Worm (Caenorhabditis elegans) whole organism, L4 larva: ENCODE results near the gene col-119.

ENCODE experiments used
- F26F4.8 ChIP-seq: fragments of 200-800 bp; sonication (Bioruptor generic); conservative IDR thresholded peaks from 2 replicates; pipeline ENCODE4 v1.3.6; 2022; ENCODE audit warnings: missing genetic modification characterization, missing compliant biosample characterization
- F37D6.2 ChIP-seq: sonication (generic microtip); optimal IDR thresholded peaks from 2 replicates; lab custom pipeline; 2016; ENCODE audit warnings: mild to moderate bottlenecking, missing genetic modification characterization, missing compliant biosample characterization
- F49E8.2 ChIP-seq: sonication (generic microtip); optimal IDR thresholded peaks from 2 replicates; lab custom pipeline; 2016; ENCODE audit warnings: missing compliant biosample characterization, mild to moderate bottlenecking, missing genetic modification characterization, borderline replicate concordance
- R02D3.7 ChIP-seq: fragments of 150-350 bp; sonication (generic microtip); optimal IDR thresholded peaks from 3 replicates; lab custom pipeline; 2014; ENCODE audit warnings: missing biosample characterization, missing genetic modification characterization
- T20F7.1 ChIP-seq: fragments of 200-800 bp; sonication (Bioruptor generic); optimal IDR thresholded peaks from 2 replicates; lab custom pipeline; 2018; ENCODE audit warnings: mild to moderate bottlenecking, missing genetic modification characterization, missing compliant biosample characterization
- Y105C5A.15 ChIP-seq: fragments of 200-800 bp; sonication (Bioruptor generic); IDR thresholded peaks from 2 replicates; pipeline ENCODE4 v1.3.6; 2022; ENCODE audit warnings: missing genetic modification characterization, missing compliant biosample characterization
- Y5F2A.4 ChIP-seq: fragments of 200-800 bp; sonication (Bioruptor generic); optimal IDR thresholded peaks from 2 replicates; lab custom pipeline; 2018; ENCODE audit warnings: mild to moderate bottlenecking, missing genetic modification characterization, missing compliant biosample characterization
- Y75B8A.6 ChIP-seq: fragments of 200-800 bp; sonication (Bioruptor generic); IDR thresholded peaks from 2 replicates; pipeline ENCODE4 v1.3.6; 2022; ENCODE audit warnings: missing genetic modification reagents, missing genetic modification characterization, missing compliant biosample characterization
- aha-1 ChIP-seq: fragments of 150-350 bp; peaks from one replicate; lab custom pipeline; 2014; ENCODE audit warnings: missing biosample characterization, missing genetic modification characterization
- aly-2 ChIP-seq: sonication (generic microtip); optimal IDR thresholded peaks from 2 replicates; lab custom pipeline; 2018; ENCODE audit warnings: missing biosample characterization, missing genetic modification characterization
- arid-1 ChIP-seq: fragments of 200-800 bp; sonication (Bioruptor generic); conservative IDR thresholded peaks from 2 replicates; pipeline ENCODE4 v1.3.6; 2022; ENCODE audit warnings: missing genetic modification reagents, missing genetic modification characterization, missing compliant biosample characterization
- attf-4 ChIP-seq: sonication (generic microtip); optimal IDR thresholded peaks from 3 replicates; lab custom pipeline; 2017; ENCODE audit warnings: missing biosample characterization, missing genetic modification characterization
- ceh-20 ChIP-seq: fragments of 200-800 bp; sonication (Bioruptor generic); IDR thresholded peaks from 2 replicates; pipeline ENCODE4 v1.3.6; 2022; ENCODE audit warnings: missing genetic modification reagents, missing genetic modification characterization, missing compliant biosample characterization
- ceh-44 ChIP-seq: fragments of 200-800 bp; sonication (Bioruptor generic); IDR thresholded peaks from 2 replicates; pipeline ENCODE4 v1.3.6; 2022; ENCODE audit warnings: missing genetic modification reagents, missing genetic modification characterization, missing compliant biosample characterization
- ceh-82 ChIP-seq: sonication (generic microtip); optimal IDR thresholded peaks from 2 replicates; lab custom pipeline; 2017; ENCODE audit warnings: missing biosample characterization, missing genetic modification characterization
- daf-12 ChIP-seq: fragments of 150-350 bp; optimal IDR thresholded peaks from 2 replicates; lab custom pipeline; 2014; ENCODE audit warnings: missing biosample characterization, missing genetic modification reagents, missing genetic modification characterization
- duxl-1 ChIP-seq: sonication (generic microtip); optimal IDR thresholded peaks from 2 replicates; lab custom pipeline; 2016; ENCODE audit warnings: mild to moderate bottlenecking, missing genetic modification characterization, moderate library complexity, missing compliant biosample characterization; ENCODE audit not compliant: poor library complexity
- egl-27 ChIP-seq: sonication (generic microtip); optimal IDR thresholded peaks from 3 replicates; lab custom pipeline; 2017; ENCODE audit warnings: missing biosample characterization, missing genetic modification reagents, missing genetic modification characterization
- gei-8 ChIP-seq: fragments of 200-800 bp; sonication (Bioruptor generic); optimal IDR thresholded peaks from 2 replicates; lab custom pipeline; 2018; ENCODE audit warnings: mild to moderate bottlenecking, missing genetic modification characterization, missing compliant biosample characterization
- hlh-11 ChIP-seq: fragments of 200-800 bp; sonication (Bioruptor generic); optimal IDR thresholded peaks from 2 replicates; lab custom pipeline; 2018; ENCODE audit warnings: mild to moderate bottlenecking, missing genetic modification characterization, missing compliant biosample characterization
- hlh-30 ChIP-seq: sonication (generic microtip); optimal IDR thresholded peaks from 2 replicates; lab custom pipeline; 2017; ENCODE audit warnings: antibody characterized with exemption, mild to moderate bottlenecking, missing genetic modification characterization, missing compliant biosample characterization; ENCODE audit not compliant: insufficient read depth
- jun-1 ChIP-seq: fragments of 150-350 bp; optimal IDR thresholded peaks from 2 replicates; lab custom pipeline; 2014; ENCODE audit warnings: missing biosample characterization, missing genetic modification reagents, missing genetic modification characterization
- lim-7 ChIP-seq: fragments of 200-800 bp; sonication (Bioruptor generic); IDR thresholded peaks from 2 replicates; pipeline ENCODE4 v1.3.6; 2022; ENCODE audit warnings: missing genetic modification characterization, missing compliant biosample characterization
- lin-38 ChIP-seq: fragments of 200-800 bp; sonication (Bioruptor generic); IDR thresholded peaks from 2 replicates; pipeline ENCODE4 v1.3.6; 2022; ENCODE audit warnings: missing genetic modification reagents, missing genetic modification characterization, missing compliant biosample characterization
- lir-3 ChIP-seq: sonication (generic microtip); optimal IDR thresholded peaks from 2 replicates; lab custom pipeline; 2016; ENCODE audit warnings: mild to moderate bottlenecking, missing genetic modification characterization, missing compliant biosample characterization
- lsy-2 ChIP-seq, 2 experiments: fragments of 150-350 bp in 1 of 2; sonication (generic microtip) in 1 of 2; optimal IDR thresholded peaks; 2 replicates each; lab custom pipeline; 2014 to 2017; ENCODE audit warnings: missing biosample characterization in 2 of 2, missing genetic modification characterization in 2 of 2
- madf-5 ChIP-seq, 2 experiments: fragments of 200-800 bp; sonication (Bioruptor generic); IDR thresholded peaks; 2 replicates each; pipeline ENCODE4 v1.3.6; 2022; ENCODE audit warnings: missing compliant biosample characterization in 2 of 2, missing genetic modification characterization in 2 of 2
- mdl-1 ChIP-seq, 2 experiments: fragments of 150-350 bp in 1 of 2; sonication (generic microtip) in 1 of 2; optimal IDR thresholded peaks; 2 replicates each; lab custom pipeline; 2014 to 2017; ENCODE audit warnings: missing biosample characterization in 2 of 2, missing genetic modification characterization in 2 of 2
- mep-1 ChIP-seq: fragments of 150-350 bp; sonication (generic microtip); optimal IDR thresholded peaks from 3 replicates; lab custom pipeline; 2014; ENCODE audit warnings: missing biosample characterization, missing genetic modification characterization
- mes-2 ChIP-seq: sonication (generic microtip); optimal IDR thresholded peaks from 2 replicates; lab custom pipeline; 2016; ENCODE audit warnings: missing genotype, mild to moderate bottlenecking, missing genetic modification characterization, missing compliant biosample characterization; ENCODE audit not compliant: poor library complexity, severe bottlenecking
- mxl-2 ChIP-seq: fragments of 200-800 bp; sonication (Bioruptor generic); conservative IDR thresholded peaks from 2 replicates; pipeline ENCODE4 v1.3.6; 2022; ENCODE audit warnings: missing genetic modification reagents, missing genetic modification characterization, missing compliant biosample characterization
- nhr-10 ChIP-seq: fragments of 150-350 bp; optimal IDR thresholded peaks from 2 replicates; lab custom pipeline; 2014; ENCODE audit warnings: missing biosample characterization, missing genetic modification characterization
- nhr-11 ChIP-seq: fragments of 150-350 bp; optimal IDR thresholded peaks from 2 replicates; lab custom pipeline; 2014; ENCODE audit warnings: missing biosample characterization, missing genetic modification characterization
- nhr-111 ChIP-seq: fragments of 200-800 bp; sonication (Bioruptor generic); optimal IDR thresholded peaks from 2 replicates; lab custom pipeline; 2018; ENCODE audit warnings: mild to moderate bottlenecking, missing genetic modification characterization, missing compliant biosample characterization
- nhr-25 ChIP-seq: sonication (generic microtip); optimal IDR thresholded peaks from 2 replicates; lab custom pipeline; 2017; ENCODE audit warnings: missing genetic modification characterization, mild to moderate bottlenecking, missing compliant biosample characterization, antibody characterized with exemption, moderate library complexity, borderline replicate concordance; ENCODE audit not compliant: insufficient read depth
- nhr-28 ChIP-seq: fragments of 150-350 bp; optimal IDR thresholded peaks from 2 replicates; lab custom pipeline; 2014; ENCODE audit warnings: missing biosample characterization, missing genetic modification characterization
- nhr-42 ChIP-seq: fragments of 200-800 bp; sonication (Bioruptor generic); IDR thresholded peaks from 2 replicates; pipeline ENCODE4 v1.3.6; 2022; ENCODE audit warnings: missing genetic modification characterization, missing compliant biosample characterization
- nhr-6 ChIP-seq: fragments of 150-350 bp; optimal IDR thresholded peaks from 2 replicates; lab custom pipeline; 2014; ENCODE audit warnings: missing biosample characterization, missing genetic modification characterization
- nhr-76 ChIP-seq: fragments of 150-350 bp; optimal IDR thresholded peaks from 2 replicates; lab custom pipeline; 2014; ENCODE audit warnings: missing biosample characterization, missing genetic modification characterization
- nhr-77 ChIP-seq: fragments of 150-350 bp; optimal IDR thresholded peaks from 2 replicates; lab custom pipeline; 2014; ENCODE audit warnings: missing biosample characterization, missing genetic modification characterization
- php-3 ChIP-seq: fragments of 200-800 bp; sonication (Bioruptor generic); IDR thresholded peaks from 2 replicates; pipeline ENCODE4 v1.3.6; 2022; ENCODE audit warnings: missing genetic modification reagents, missing genetic modification characterization, missing compliant biosample characterization
- saeg-2 ChIP-seq: fragments of 200-800 bp; sonication (Bioruptor generic); IDR thresholded peaks from 2 replicates; pipeline ENCODE4 v1.3.6; 2022; ENCODE audit warnings: missing genetic modification reagents, missing genetic modification characterization, missing compliant biosample characterization
- sdz-12 ChIP-seq: fragments of 200-800 bp; sonication (Bioruptor generic); optimal IDR thresholded peaks from 2 replicates; lab custom pipeline; 2018; ENCODE audit warnings: mild to moderate bottlenecking, missing genetic modification characterization, missing compliant biosample characterization
- snpc-4 ChIP-seq: fragments of 150-350 bp; optimal IDR thresholded peaks from 2 replicates; lab custom pipeline; 2014; ENCODE audit warnings: missing biosample characterization, missing genetic modification characterization
- spr-1 ChIP-seq: sonication (generic microtip); optimal IDR thresholded peaks from 2 replicates; lab custom pipeline; 2016; ENCODE audit warnings: mild to moderate bottlenecking, missing genetic modification characterization, missing compliant biosample characterization
- spr-3 ChIP-seq: fragments of 200-800 bp; sonication (Bioruptor generic); optimal IDR thresholded peaks from 2 replicates; lab custom pipeline; 2018; ENCODE audit warnings: mild to moderate bottlenecking, missing genetic modification characterization, missing compliant biosample characterization
- tag-97 ChIP-seq: fragments of 200-800 bp; sonication (Bioruptor generic); IDR thresholded peaks from 2 replicates; pipeline ENCODE4 v1.3.6; 2022; ENCODE audit warnings: missing genetic modification characterization, missing compliant biosample characterization
- unc-39 ChIP-seq: sonication (generic microtip); optimal IDR thresholded peaks from 2 replicates; lab custom pipeline; 2017; ENCODE audit warnings: missing biosample characterization, missing genetic modification characterization
- zfp-2 ChIP-seq: sonication (generic microtip); optimal IDR thresholded peaks from 2 replicates; lab custom pipeline; 2016; ENCODE audit warnings: mild to moderate bottlenecking, missing genetic modification characterization, missing compliant biosample characterization
- ztf-11 ChIP-seq: fragments of 150-350 bp; optimal IDR thresholded peaks from 2 replicates; lab custom pipeline; 2014; ENCODE audit warnings: missing biosample characterization, missing genetic modification characterization

Gene col-119

DNA sequence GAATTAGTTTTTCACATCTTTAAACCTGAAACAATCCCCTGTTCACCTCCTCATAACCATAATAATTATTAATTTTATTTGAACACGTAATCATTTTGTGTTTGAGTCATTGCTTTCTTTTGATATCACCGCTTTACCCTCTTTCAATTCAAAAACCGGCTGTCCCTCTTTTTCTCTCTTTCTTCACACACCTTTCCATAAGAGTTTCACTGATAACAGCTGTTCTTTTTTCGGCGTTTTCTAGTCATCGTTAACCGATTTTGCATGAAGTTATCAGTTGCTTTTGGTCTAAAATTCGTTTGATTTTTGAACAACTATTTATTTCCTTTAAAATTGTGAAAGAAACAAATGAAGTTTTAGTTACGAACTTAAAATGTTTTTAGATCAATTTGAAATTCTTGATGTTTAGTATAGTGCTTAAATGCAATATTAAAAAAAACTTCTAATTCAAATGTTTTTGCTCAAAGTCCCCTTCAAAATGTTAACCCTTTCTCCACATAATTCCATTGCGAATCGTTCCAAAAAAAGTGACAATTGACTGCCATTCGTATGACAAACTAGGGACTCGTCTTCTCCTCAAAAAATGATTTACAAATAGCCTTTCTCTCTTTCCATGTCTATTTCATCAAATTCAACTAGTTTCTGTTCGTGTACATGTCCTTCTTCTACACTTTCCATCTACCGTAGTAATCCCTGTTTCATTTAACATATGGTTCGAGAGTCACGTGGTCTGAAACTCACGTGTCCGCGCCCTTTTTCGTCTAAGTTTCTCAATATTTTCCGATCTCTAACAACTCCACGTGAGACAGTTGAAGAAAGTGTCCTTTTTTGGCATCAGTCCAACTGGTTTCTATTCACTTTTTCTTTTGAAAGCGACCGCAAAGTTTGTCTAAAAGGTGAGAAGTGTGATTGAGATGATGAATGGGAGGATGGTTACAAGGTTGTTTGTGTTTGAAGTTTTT lies 30.2 kb downstream of the col-119 start (continued):
- TF ChIP-seq ceh-82 (no peak), attf-4 (no peak), aly-2 (tag; lab: Kevin White, UChicago) (no peak), saeg-2 (GFP tag; lab: Robert Waterston, UW) (no peak), lin-38 (GFP tag; lab: Robert Waterston, UW) (no peak), nhr-10 (no peak), nhr-6 (tag; lab: Kevin White, UChicago) (no peak), nhr-42 (no peak), gei-8 (no peak), madf-5 (GFP tag; IDR thresholded peaks at IDR 0.05; lab: Robert Waterston, UW) (no peak), zfp-2 (no peak), R02D3.7 (tag; lab: Kevin White, UChicago) (no peak), tag-97 (GFP tag; lab: Robert Waterston, UW) (no peak), mep-1 (tag; lab: Kevin White, UChicago) (peak; percentile 73), egl-27 (tag; lab: Kevin White, UChicago) (no peak), ztf-11 (no peak), Y75B8A.6 (no peak), duxl-1 (tag; lab: Kevin White, UChicago) (no peak), mxl-2 (GFP tag; lab: Robert Waterston, UW) (peak; percentile 73; the same call in 1 of the 2 replicates), mdl-1 (tag; optimal IDR thresholded peaks at IDR 0.05; lab: Kevin White, UChicago) (peak; percentile 73 to 97), F26F4.8 (GFP tag; lab: Robert Waterston, UW) (no peak), nhr-76 (tag; lab: Kevin White, UChicago) (peak; percentile 15), sdz-12 (GFP tag; lab: Kevin White, UChicago) (no peak), nhr-77 (tag; lab: Kevin White, UChicago) (peak; percentile 59), mes-2 (tag; lab: Kevin White, UChicago) (no peak), spr-1 (tag; lab: Kevin White, UChicago) (no peak), ceh-20 (peak; percentile 84), Y5F2A.4 (no peak), nhr-11 (tag; lab: Kevin White, UChicago) (no peak), snpc-4 (tag; lab: Kevin White, UChicago) (no peak), T20F7.1 (GFP tag; lab: Kevin White, UChicago) (peak; percentile 60)

DNA sequence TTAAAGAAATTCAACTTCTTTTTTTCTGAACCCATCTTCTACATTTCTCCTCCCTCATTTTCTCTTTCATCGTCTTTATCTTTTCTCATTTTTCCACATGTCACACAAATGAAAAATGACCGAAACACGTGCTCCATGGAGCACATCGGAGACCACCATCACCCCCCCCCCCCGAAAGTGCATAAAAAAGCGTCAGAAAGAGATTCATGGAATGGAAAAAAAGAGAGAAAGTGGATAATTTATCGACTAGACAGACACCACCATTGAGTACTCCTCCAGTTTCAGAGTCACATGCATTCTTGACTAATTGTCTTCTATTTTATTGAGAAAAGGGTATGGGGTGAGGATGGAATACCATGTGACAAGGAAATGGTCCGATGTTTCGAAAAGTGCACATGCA lies 32.4 kb downstream of the col-119 start:
- peak in 1 of 2 experiments; percentile 45 for TF ChIP-seq lsy-2 (tag; optimal IDR thresholded peaks at IDR 0.05; lab: Kevin White, UChicago)
- TF ChIP-seq nhr-25 (tag; lab: Kevin White, UChicago): no peak
- TF ChIP-seq F49E8.2 (tag; lab: Kevin White, UChicago): no peak
- TF ChIP-seq Y105C5A.15 (GFP tag; lab: Robert Waterston, UW): no peak
- TF ChIP-seq hlh-30 (tag; lab: Kevin White, UChicago): peak; percentile 88
- TF ChIP-seq jun-1 (tag; lab: Kevin White, UChicago): no peak
- TF ChIP-seq mep-1 (tag; lab: Kevin White, UChicago): peak; percentile 47
- TF ChIP-seq F26F4.8 (GFP tag; lab: Robert Waterston, UW): no peak
- peak; percentile 63 for TF ChIP-seq hlh-11
- no peak for TF ChIP-seq ceh-44 (GFP tag; lab: Robert Waterston, UW)
- no peak for TF ChIP-seq nhr-28 (tag; lab: Kevin White, UChicago)
- TF ChIP-seq unc-39: no peak
- TF ChIP-seq lim-7: no peak
- peak in 1 of 2 experiments; percentile 72 for TF ChIP-seq mdl-1 (tag; optimal IDR thresholded peaks at IDR 0.05; lab: Kevin White, UChicago)
- no peak for TF ChIP-seq php-3
- no peak for TF ChIP-seq attf-4
- TF ChIP-seq lir-3 (tag; lab: Kevin White, UChicago): no peak
- TF ChIP-seq arid-1: no peak
- TF ChIP-seq F37D6.2 (tag; lab: Kevin White, UChicago): no peak
- no peak for TF ChIP-seq nhr-111 (GFP tag; lab: Kevin White, UChicago)
- TF ChIP-seq spr-3 (GFP tag; lab: Kevin White, UChicago): no peak
- no peak for TF ChIP-seq daf-12 (tag; lab: Kevin White, UChicago)
- TF ChIP-seq ceh-20: 0 out of 2 replicates have a peak, but pooled peaks have one; percentile 11
- peak; percentile 75 for TF ChIP-seq aha-1
